Worm (Caenorhabditis elegans): ENCODE data around the gene uaf-2.

DNA sequence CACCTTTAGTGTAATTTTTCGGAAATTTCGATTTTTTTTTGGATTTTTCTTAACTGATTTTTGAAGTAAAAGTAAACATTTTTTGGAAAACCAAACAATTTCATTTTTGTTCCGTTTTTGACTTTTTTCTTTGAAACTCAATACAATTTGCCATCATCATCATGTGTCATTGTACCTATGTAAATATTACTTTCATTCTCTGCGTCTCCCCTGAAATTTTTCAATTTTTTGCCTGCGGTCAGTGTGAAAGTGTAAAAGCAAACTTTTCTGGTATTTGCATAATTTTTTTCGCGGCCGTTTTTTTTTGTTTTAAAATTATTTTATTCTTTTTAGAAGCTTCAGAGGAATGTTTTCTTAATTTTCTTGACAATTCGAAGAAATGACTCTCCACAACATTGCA is 24.9 kb downstream of the uaf-2 start, which contains the start of gene Y116A8C.29:
- no peak for TF ChIP-seq W03F9.2 (tag; optimal IDR thresholded peaks at IDR 0.05)
- no peak for TF ChIP-seq him-1 (tag; optimal IDR thresholded peaks at IDR 0.05)
